Fruit fly (Drosophila melanogaster) whole organism, embryonic: ENCODE data around the gene PIG-C.
A peak's percentile ranks its signal among the peaks of the same experiment; 100 is the strongest.

Experiments used
- Bgb ChIP-seq: fragments of 200-800 bp; sonication (Bioruptor generic); IDR thresholded peaks from 2 replicates; pipeline ENCODE4 v1.3.6; 2022; ENCODE audit warnings: missing biosample characterization, missing genetic modification characterization; ENCODE audit not compliant: partially characterized antibody
- Bteb2 ChIP-seq: fragments of 200-800 bp; sonication (Bioruptor generic); optimal IDR thresholded peaks from 2 replicates; lab custom pipeline; 2016; ENCODE audit warnings: missing biosample characterization, missing genetic modification characterization
- CG1024 ChIP-seq: fragments of 200-800 bp; sonication (Bioruptor generic); IDR thresholded peaks from 2 replicates; pipeline ENCODE4 v1.3.6; 2022; ENCODE audit warnings: missing biosample characterization, missing genetic modification characterization
- CG11093 ChIP-seq: fragments of 200-800 bp; sonication (Bioruptor generic); IDR thresholded peaks from 3 replicates; pipeline ENCODE4 v1.3.6; 2022; ENCODE audit warnings: missing biosample characterization, missing genetic modification characterization
- CG12659 ChIP-seq: fragments of 200-800 bp; sonication (Bioruptor generic); optimal IDR thresholded peaks from 3 replicates; lab custom pipeline; 2017; ENCODE audit warnings: mild to moderate bottlenecking, missing biosample characterization, missing genetic modification reagents, missing genetic modification characterization
- CG15601 ChIP-seq: fragments of 200-800 bp; sonication (Bioruptor generic); optimal IDR thresholded peaks from 3 replicates; lab custom pipeline; 2019; ENCODE audit warnings: missing biosample characterization, mild to moderate bottlenecking, missing genetic modification characterization, moderate library complexity
- CG1603 ChIP-seq: fragments of 200-800 bp; sonication (Bioruptor generic); optimal IDR thresholded peaks from 2 replicates; lab custom pipeline; 2019; ENCODE audit warnings: missing biosample characterization, mild to moderate bottlenecking, missing genetic modification characterization, moderate library complexity
- CG17359 ChIP-seq: fragments of 200-800 bp; sonication (Bioruptor generic); optimal IDR thresholded peaks from 3 replicates; lab custom pipeline; 2018; ENCODE audit warnings: missing biosample characterization, mild to moderate bottlenecking, missing genetic modification characterization, moderate library complexity
- CG18476 ChIP-seq: fragments of 200-800 bp; sonication (Bioruptor generic); optimal IDR thresholded peaks from 2 replicates; lab custom pipeline; 2016; ENCODE audit warnings: missing biosample characterization, mild to moderate bottlenecking, missing genetic modification characterization
- CG3726 ChIP-seq: fragments of 200-800 bp; sonication (Bioruptor generic); IDR thresholded peaks from 3 replicates; pipeline ENCODE4, ENCODE4 v1.3.6; 2022; ENCODE audit warnings: missing biosample characterization, missing genetic modification characterization
- CG6813 ChIP-seq: fragments of 200-800 bp; sonication (Bioruptor generic); optimal IDR thresholded peaks from 2 replicates; lab custom pipeline; 2017; ENCODE audit warnings: missing biosample characterization, missing genetic modification characterization, mild to moderate bottlenecking, moderate library complexity, missing genetic modification reagents
- CG7786 ChIP-seq: fragments of 200-800 bp; sonication (Bioruptor generic); optimal IDR thresholded peaks from 2 replicates; lab custom pipeline; 2016; ENCODE audit warnings: missing biosample characterization, missing genetic modification characterization
- CG7963 ChIP-seq: fragments of 200-800 bp; sonication (Bioruptor generic); IDR thresholded peaks from 3 replicates; pipeline ENCODE4 v1.3.6; 2022; ENCODE audit warnings: missing biosample characterization, missing genetic modification characterization; ENCODE audit not compliant: partially characterized antibody
- CG8359 ChIP-seq: fragments of 200-800 bp; sonication (Bioruptor generic); optimal IDR thresholded peaks from 2 replicates; lab custom pipeline; 2017; ENCODE audit warnings: missing biosample characterization, mild to moderate bottlenecking, missing genetic modification characterization, borderline replicate concordance
- CG8388 ChIP-seq: fragments of 200-800 bp; sonication (Bioruptor generic); optimal IDR thresholded peaks from 2 replicates; lab custom pipeline; 2019; ENCODE audit warnings: missing biosample characterization, mild to moderate bottlenecking, missing genetic modification characterization, moderate library complexity
- CG9215 ChIP-seq: fragments of 200-800 bp; sonication (Bioruptor generic); IDR thresholded peaks from 2 replicates; pipeline ENCODE4 v1.3.6; 2022; ENCODE audit warnings: missing biosample characterization, missing genetic modification characterization
- CHES-1-like ChIP-seq: fragments of 200-800 bp; sonication (Bioruptor generic); optimal IDR thresholded peaks from 2 replicates; lab custom pipeline; 2016; ENCODE audit warnings: missing biosample characterization, missing genetic modification characterization
- HLHmδ ChIP-seq: fragments of 200-800 bp; sonication (Bioruptor generic); optimal IDR thresholded peaks from 2 replicates; lab custom pipeline; 2018; ENCODE audit warnings: missing biosample characterization, mild to moderate bottlenecking, missing genetic modification characterization, moderate library complexity
- Hmr ChIP-seq: fragments of 200-800 bp; sonication (Bioruptor generic); optimal IDR thresholded peaks from 3 replicates; lab custom pipeline; 2017; ENCODE audit warnings: mild to moderate bottlenecking, missing biosample characterization, missing genetic modification reagents, missing genetic modification characterization
- Hr3 ChIP-seq: fragments of 200-800 bp; sonication (Bioruptor generic); optimal IDR thresholded peaks from 3 replicates; lab custom pipeline; 2016; ENCODE audit warnings: missing biosample characterization, missing genetic modification characterization
- Kr ChIP-seq: fragments of 200-800 bp; sonication (Bioruptor generic); optimal IDR thresholded peaks from 2 replicates; lab custom pipeline; 2017; ENCODE audit warnings: missing biosample characterization, mild to moderate bottlenecking, missing genetic modification characterization
- Med ChIP-seq: fragments of 200-800 bp; sonication (Bioruptor generic); peaks from one replicate; lab custom pipeline; 2016; ENCODE audit warnings: missing biosample characterization, missing genetic modification characterization, mild to moderate bottlenecking, inconsistent platforms, moderate library complexity
- Mes4 ChIP-seq: fragments of 200-800 bp; sonication (Bioruptor generic); optimal IDR thresholded peaks from 2 replicates; lab custom pipeline; 2016; ENCODE audit warnings: missing biosample characterization, missing genetic modification characterization
- Nf-YC ChIP-seq: fragments of 200-800 bp; optimal IDR thresholded peaks from 3 replicates; lab custom pipeline; 2019; ENCODE audit warnings: missing biosample characterization, mild to moderate bottlenecking, missing genetic modification characterization, moderate library complexity
- Poxn ChIP-seq: fragments of 200-800 bp; sonication (Bioruptor generic); IDR thresholded peaks from 2 replicates; pipeline ENCODE4 v1.3.6; 2022; ENCODE audit warnings: missing biosample characterization, missing genetic modification characterization
- Rx ChIP-seq: fragments of 200-800 bp; sonication (Bioruptor generic); IDR thresholded peaks from 2 replicates; pipeline ENCODE4 v1.3.6; 2022; ENCODE audit warnings: missing biosample characterization, missing genetic modification characterization
- Side ChIP-seq: fragments of 200-800 bp; sonication (Bioruptor generic); optimal IDR thresholded peaks from 2 replicates; lab custom pipeline; 2016; ENCODE audit warnings: missing biosample characterization, missing genetic modification characterization
- ato ChIP-seq: fragments of 200-800 bp; sonication (Bioruptor generic); IDR thresholded peaks from 2 replicates; pipeline ENCODE4 v1.3.6; 2022; ENCODE audit warnings: missing biosample characterization, missing genetic modification characterization; ENCODE audit not compliant: partially characterized antibody
- bab2 ChIP-seq: fragments of 200-800 bp; sonication (Bioruptor generic); optimal IDR thresholded peaks from 2 replicates; lab custom pipeline; 2016; ENCODE audit warnings: missing biosample characterization, missing genetic modification characterization
- croc ChIP-seq: fragments of 200-800 bp; sonication (Bioruptor generic); conservative IDR thresholded peaks from 3 replicates; pipeline ENCODE4 v1.3.6; 2022; ENCODE audit warnings: missing biosample characterization, missing genetic modification characterization
- disco-r ChIP-seq: fragments of 200-800 bp; sonication (Bioruptor generic); optimal IDR thresholded peaks from 2 replicates; lab custom pipeline; 2016; ENCODE audit warnings: missing biosample characterization, missing genetic modification characterization
- fd64A ChIP-seq: fragments of 200-800 bp; sonication (Bioruptor generic); optimal IDR thresholded peaks from 3 replicates; lab custom pipeline; 2018; ENCODE audit warnings: missing biosample characterization, mild to moderate bottlenecking, missing genetic modification characterization
- gcm ChIP-seq: fragments of 200-800 bp; sonication (Bioruptor generic); optimal IDR thresholded peaks from 2 replicates; lab custom pipeline; 2019; ENCODE audit warnings: missing biosample characterization, mild to moderate bottlenecking, missing genetic modification characterization, moderate library complexity
- gcm2 ChIP-seq: fragments of 200-800 bp; sonication (Bioruptor generic); optimal IDR thresholded peaks from 2 replicates; lab custom pipeline; 2016; ENCODE audit warnings: missing biosample characterization, missing genetic modification characterization
- kay ChIP-seq: fragments of 200-800 bp; sonication (Bioruptor generic); optimal IDR thresholded peaks from 2 replicates; lab custom pipeline; 2016; ENCODE audit warnings: missing biosample characterization, missing genetic modification characterization
- ken ChIP-seq: fragments of 200-800 bp; sonication (Bioruptor generic); IDR thresholded peaks from 3 replicates; pipeline ENCODE4 v1.3.6; 2022; ENCODE audit warnings: missing biosample characterization, missing genetic modification characterization
- kni ChIP-seq: fragments of 200-800 bp; sonication (Bioruptor generic); optimal IDR thresholded peaks from 3 replicates; lab custom pipeline; 2017; ENCODE audit warnings: mild to moderate bottlenecking, missing biosample characterization, missing genetic modification reagents, missing genetic modification characterization
- lola ChIP-seq, 3 experiments: fragments of >200 bp in 2 of 3; fragments of 200-800 bp in 1 of 3; sonication (Bioruptor generic) in 1 of 3; optimal IDR thresholded peaks; 2 replicates each; lab custom pipeline; 2017 to 2019; ENCODE audit warnings: missing biosample characterization in 3 of 3, missing genetic modification characterization in 3 of 3, mild to moderate bottlenecking in 1 of 3, moderate library complexity in 1 of 3
- mam ChIP-seq: fragments of 200-800 bp; sonication (Bioruptor generic); optimal IDR thresholded peaks from 3 replicates; lab custom pipeline; 2016; ENCODE audit warnings: missing biosample characterization, missing genetic modification characterization
- nerfin-2 ChIP-seq: fragments of 200-800 bp; sonication (Bioruptor generic); IDR thresholded peaks from 2 replicates; pipeline ENCODE4 v1.3.6; 2022; ENCODE audit warnings: missing biosample characterization, missing genetic modification characterization; ENCODE audit not compliant: partially characterized antibody
- nmo ChIP-seq: fragments of 200-800 bp; sonication (Bioruptor generic); optimal IDR thresholded peaks from 2 replicates; lab custom pipeline; 2018; ENCODE audit warnings: missing biosample characterization, mild to moderate bottlenecking, missing genetic modification characterization, moderate library complexity
- org-1 ChIP-seq: fragments of 200-800 bp; sonication (Bioruptor generic); optimal IDR thresholded peaks from 2 replicates; lab custom pipeline; 2017; ENCODE audit warnings: missing biosample characterization, missing genetic modification characterization
- phol ChIP-seq: fragments of 200-800 bp; sonication (Bioruptor generic); optimal IDR thresholded peaks from 3 replicates; lab custom pipeline; 2018; ENCODE audit warnings: missing biosample characterization, mild to moderate bottlenecking, missing genetic modification characterization, moderate library complexity
- row ChIP-seq: fragments of 200-800 bp; sonication (Bioruptor generic); IDR thresholded peaks from 3 replicates; pipeline ENCODE4 v1.3.6; 2022; ENCODE audit warnings: missing biosample characterization, missing genetic modification characterization
- tio ChIP-seq: fragments of 200-800 bp; sonication (Bioruptor generic); optimal IDR thresholded peaks from 2 replicates; lab custom pipeline; 2017; ENCODE audit warnings: missing biosample characterization, missing genetic modification characterization, inconsistent platforms
- trem ChIP-seq: fragments of 200-800 bp; optimal IDR thresholded peaks from 3 replicates; lab custom pipeline; 2019; ENCODE audit warnings: missing biosample characterization, mild to moderate bottlenecking, missing genetic modification characterization, moderate library complexity
- unpg ChIP-seq: fragments of 200-800 bp; sonication (Bioruptor generic); optimal IDR thresholded peaks from 3 replicates; lab custom pipeline; 2018; ENCODE audit warnings: missing biosample characterization, mild to moderate bottlenecking, missing genetic modification characterization, moderate library complexity
- vfl ChIP-seq: fragments of 200-800 bp; sonication (Bioruptor generic); optimal IDR thresholded peaks from 2 replicates; lab custom pipeline; 2016; ENCODE audit warnings: missing biosample characterization, missing genetic modification characterization
- vnd ChIP-seq: fragments of 200-800 bp; sonication (Bioruptor generic); IDR thresholded peaks from 3 replicates; pipeline ENCODE4 v1.3.6; 2022; ENCODE audit warnings: missing biosample characterization, missing genetic modification characterization; ENCODE audit not compliant: partially characterized antibody
- zf30C ChIP-seq: fragments of 200-800 bp; sonication (Bioruptor generic); optimal IDR thresholded peaks from 3 replicates; lab custom pipeline; 2018; ENCODE audit warnings: missing biosample characterization, mild to moderate bottlenecking, missing genetic modification characterization

Gene PIG-C

dm6 chr3L:3303087-3303526, 15.9 kb downstream of the PIG-C start, which contains the start of gene CG14968 (continued):
- TF ChIP-seq row (GFP tag; lab: Robert Waterston, UW), result peak; percentile 96
- TF ChIP-seq Bgb (GFP tag; lab: Robert Waterston, UW), result no peak
- no peak for TF ChIP-seq HLHmδ
- peak; percentile 98 for TF ChIP-seq CG17359
- peak; percentile 84 for TF ChIP-seq CG9215
- peak; percentile 90 for TF ChIP-seq Bteb2
- TF ChIP-seq CHES-1-like (GFP tag; lab: Kevin White, UChicago), result peak; percentile 41
- peak; percentile 89 for TF ChIP-seq CG15601 (tag; lab: Kevin White, UChicago)
- no peak for TF ChIP-seq zf30C (GFP tag; lab: Kevin White, UChicago)
- no peak for TF ChIP-seq vnd
- TF ChIP-seq nmo, result peak; percentile 90
- TF ChIP-seq CG1603 (tag; lab: Kevin White, UChicago), result peak; percentile 36
- peak in 1 of 3 experiments; percentile 86 for TF ChIP-seq lola (GFP tag; optimal IDR thresholded peaks at IDR 0.05; lab: Kevin White, UChicago)
- peak; percentile 92 for TF ChIP-seq CG6813 (GFP tag; lab: Kevin White, UChicago)
- peak; percentile 87 for TF ChIP-seq CG3726
- TF ChIP-seq CG8359 (GFP tag; lab: Kevin White, UChicago), result peak; percentile 71
- peak; percentile 90 for TF ChIP-seq CG1024 (GFP tag; lab: Robert Waterston, UW)
- peak; percentile 81 for TF ChIP-seq Poxn (GFP tag; lab: Robert Waterston, UW)
- TF ChIP-seq trem (tag; lab: Kevin White, UChicago), result peak; percentile 50
- peak; percentile 71 for TF ChIP-seq org-1 (GFP tag; lab: Kevin White, UChicago)
- peak; percentile 92 for TF ChIP-seq Hmr (GFP tag; lab: Kevin White, UChicago)
- TF ChIP-seq Kr (GFP tag; lab: Kevin White, UChicago), result no peak
- peak; percentile 89 for TF ChIP-seq kay (GFP tag; lab: Kevin White, UChicago)
- TF ChIP-seq CG7963 (GFP tag; lab: Robert Waterston, UW), result no peak
- TF ChIP-seq Side, result peak; percentile 63
- peak; percentile 84 for TF ChIP-seq tio (GFP tag; lab: Kevin White, UChicago)
- TF ChIP-seq mam (GFP tag; lab: Kevin White, UChicago), result peak; percentile 89
- TF ChIP-seq CG8388 (GFP tag; lab: Kevin White, UChicago), result peak; percentile 85
- peak; percentile 96 for TF ChIP-seq Med
- TF ChIP-seq Nf-YC (tag; lab: Kevin White, UChicago), result peak; percentile 69
- TF ChIP-seq Mes4, result no peak
- TF ChIP-seq gcm, result peak; percentile 79
- peak; percentile 77 for TF ChIP-seq croc (GFP tag; lab: Robert Waterston, UW)
- TF ChIP-seq CG12659, result peak; percentile 95
- peak; percentile 68 for TF ChIP-seq fd64A (GFP tag; lab: Kevin White, UChicago)
- no peak for TF ChIP-seq nerfin-2
- peak; percentile 91 for TF ChIP-seq Hr3 (GFP tag; lab: Kevin White, UChicago)
- TF ChIP-seq vfl, result peak; percentile 74
- peak; percentile 72 for TF ChIP-seq CG7786 (GFP tag; lab: Kevin White, UChicago)
- TF ChIP-seq kni (GFP tag; lab: Kevin White, UChicago), result peak; percentile 30
- TF ChIP-seq unpg (GFP tag; lab: Kevin White, UChicago), result peak; percentile 95
- TF ChIP-seq CG18476, result peak; percentile 90
- peak; percentile 90 for TF ChIP-seq Rx
- TF ChIP-seq disco-r, result peak; percentile 24
- no peak for TF ChIP-seq ato (GFP tag; lab: Robert Waterston, UW)
- TF ChIP-seq ken (GFP tag; lab: Robert Waterston, UW), result peak; percentile 94
- peak; percentile 93 for TF ChIP-seq phol (tag; lab: Kevin White, UChicago)
- peak; percentile 66; the same call in 2 of the 3 replicates for TF ChIP-seq CG11093 (GFP tag; lab: Robert Waterston, UW)
- peak; percentile 56 for TF ChIP-seq gcm2 (GFP tag; lab: Kevin White, UChicago)
- TF ChIP-seq bab2, result peak; percentile 87
